Worm (Caenorhabditis elegans) whole organism, L4/young adult: ENCODE results near the gene hil-6.

Experiments
- W03F9.2 ChIP-seq: fragments of 150-350 bp; optimal IDR thresholded peaks from 2 replicates; lab custom pipeline; 2014; ENCODE audit warnings: missing biosample characterization, missing genetic modification characterization
- dao-5 ChIP-seq: sonication (generic microtip); optimal IDR thresholded peaks from 2 replicates; lab custom pipeline; 2016; ENCODE audit warnings: missing genotype, missing genetic modification characterization, moderate library complexity, missing compliant biosample characterization
- him-1 ChIP-seq: sonication (generic microtip); optimal IDR thresholded peaks from 2 replicates; lab custom pipeline; 2016; ENCODE audit warnings: missing genotype, missing genetic modification reagents, missing genetic modification characterization, missing compliant biosample characterization

Gene hil-6

DNA sequence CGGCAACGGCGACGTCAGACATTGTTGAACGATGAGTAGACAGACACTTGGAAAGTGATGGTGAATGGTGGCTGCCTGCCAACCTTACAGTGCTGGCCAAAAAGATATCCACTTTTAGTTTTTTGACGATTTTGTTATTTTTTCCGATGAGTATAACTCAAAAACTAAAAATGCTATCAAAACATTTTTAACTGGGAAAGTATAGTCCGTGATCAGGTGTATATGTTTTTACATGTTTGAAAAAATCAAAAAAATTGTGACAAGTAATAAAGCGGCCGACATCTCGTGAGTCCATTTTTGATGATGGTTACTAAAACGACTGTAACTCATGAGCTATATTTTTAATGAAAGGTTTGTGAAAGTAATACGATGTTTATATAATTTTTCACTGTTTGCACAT lies at the start of gene hil-6:
hil-6 (minus strand) TSS at position 101 of the 400 bp plus-strand sequence.
- TF ChIP-seq W03F9.2 (tag; lab: Kevin White, UChicago) (no peak), him-1 (no peak), dao-5 (no peak)

DNA sequence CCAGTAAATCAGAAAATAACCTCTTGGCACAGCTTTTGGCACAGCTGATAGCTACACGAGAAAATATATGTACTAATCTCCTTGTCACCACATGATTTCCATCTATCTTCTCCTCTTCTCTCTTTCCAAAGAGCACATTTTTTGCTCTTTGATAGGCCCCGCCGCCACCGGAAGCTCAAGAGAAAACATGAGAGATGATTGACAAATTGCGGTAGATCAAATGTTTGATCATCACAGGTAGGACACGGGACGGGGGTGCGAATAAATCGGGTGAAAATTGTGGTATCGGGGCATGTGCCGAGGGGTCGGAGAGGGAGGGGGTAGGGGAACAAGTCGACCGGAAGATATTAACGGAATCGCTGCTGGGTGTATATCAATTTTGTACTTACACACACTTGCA lies 44.7 kb upstream of the hil-6 start:
- TF ChIP-seq W03F9.2 (tag; lab: Kevin White, UChicago) (no peak), dao-5 (no peak), him-1 (no peak)

DNA sequence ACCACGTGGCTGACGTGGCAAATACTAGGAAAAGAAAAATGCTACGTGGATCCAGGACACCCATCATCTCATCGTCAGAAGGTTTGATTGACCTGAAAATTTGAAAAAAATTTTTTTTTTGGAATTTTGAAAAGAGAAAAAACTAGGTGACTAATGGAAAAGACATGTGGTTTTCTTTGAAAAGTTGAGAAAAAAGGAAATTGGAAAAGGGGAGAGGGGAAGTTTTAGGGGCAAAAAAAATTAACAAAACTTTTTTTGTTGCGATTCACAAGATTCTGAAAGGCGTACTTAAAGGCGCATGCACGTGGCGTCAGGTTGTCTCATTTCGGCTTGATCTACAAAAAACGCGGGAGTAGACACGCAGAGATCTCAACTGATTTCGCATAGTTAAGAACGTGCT lies 41.5 kb upstream of the hil-6 start, which contains the start of gene Y40B10A.9:
Y40B10A.9 (minus strand) TSS at position 101 of the 400 bp plus-strand sequence.
- TF ChIP-seq dao-5 (no peak), him-1 (no peak), W03F9.2 (tag; lab: Kevin White, UChicago) (no peak)

DNA sequence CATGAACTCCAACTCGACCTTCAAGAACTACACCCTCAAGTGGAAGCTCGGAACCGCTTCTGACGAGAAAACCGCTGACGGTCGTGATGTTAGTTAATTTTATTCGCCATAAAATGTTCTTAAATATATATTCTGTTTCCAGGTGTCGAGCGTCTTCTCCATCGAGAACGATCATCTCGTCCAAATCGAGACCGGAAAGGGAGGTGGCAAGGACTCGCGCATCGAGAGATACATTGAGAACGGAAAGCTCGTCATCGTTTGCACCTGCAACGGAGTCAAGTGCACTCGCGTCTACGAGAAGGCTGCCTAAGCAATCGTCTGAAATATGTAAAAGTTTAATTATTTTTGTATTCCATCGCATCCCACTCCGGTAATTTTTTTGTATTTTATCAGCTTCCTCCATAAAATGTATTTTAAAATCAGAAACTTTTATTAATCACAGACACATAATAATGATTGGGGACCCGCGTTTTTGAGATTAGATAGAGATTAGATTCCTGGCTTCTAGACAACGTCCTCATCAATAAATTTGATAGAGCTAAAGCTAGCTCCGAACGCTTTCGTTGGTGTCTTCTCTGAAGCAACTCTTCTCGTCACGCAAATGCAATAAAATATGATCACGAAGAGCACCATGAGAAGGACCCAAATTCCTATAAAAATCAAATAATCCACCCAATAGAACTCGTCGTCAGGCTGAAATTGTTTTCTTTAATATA lies 37.5 kb upstream of the hil-6 start:
- no peak for TF ChIP-seq dao-5
- no peak for TF ChIP-seq him-1
- no peak for TF ChIP-seq W03F9.2 (tag; lab: Kevin White, UChicago)

DNA sequence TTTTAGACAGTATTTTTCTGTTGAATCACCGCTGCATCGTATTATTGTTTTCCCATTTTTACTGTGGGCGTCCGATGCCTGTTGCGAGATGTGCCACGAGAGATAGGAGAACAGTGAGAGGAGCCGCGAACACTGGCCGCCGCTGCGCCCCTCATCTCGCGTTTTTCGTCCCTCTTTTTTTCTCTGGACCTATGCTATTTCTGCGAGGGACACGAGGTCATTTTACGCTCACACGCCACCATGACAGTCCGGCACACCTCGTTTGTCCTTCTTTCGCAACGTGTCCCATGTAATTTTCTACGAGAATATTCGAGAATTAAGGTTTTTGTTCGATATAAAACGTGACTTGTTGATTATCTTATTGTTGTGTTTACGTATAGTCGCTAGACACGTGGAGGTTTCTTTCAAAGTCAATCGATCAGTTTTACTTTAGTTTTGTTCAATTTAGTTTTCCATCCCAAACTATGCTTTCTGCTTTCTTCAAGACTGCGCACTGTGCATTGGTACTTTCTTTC lies 36.7 kb upstream of the hil-6 start, which contains the start of gene lbp-9:
lbp-9 (plus strand) TSS at position 465 of the 515 bp plus-strand sequence.
- TF ChIP-seq W03F9.2 (tag; lab: Kevin White, UChicago) (no peak), him-1 (no peak), dao-5 (no peak)

DNA sequence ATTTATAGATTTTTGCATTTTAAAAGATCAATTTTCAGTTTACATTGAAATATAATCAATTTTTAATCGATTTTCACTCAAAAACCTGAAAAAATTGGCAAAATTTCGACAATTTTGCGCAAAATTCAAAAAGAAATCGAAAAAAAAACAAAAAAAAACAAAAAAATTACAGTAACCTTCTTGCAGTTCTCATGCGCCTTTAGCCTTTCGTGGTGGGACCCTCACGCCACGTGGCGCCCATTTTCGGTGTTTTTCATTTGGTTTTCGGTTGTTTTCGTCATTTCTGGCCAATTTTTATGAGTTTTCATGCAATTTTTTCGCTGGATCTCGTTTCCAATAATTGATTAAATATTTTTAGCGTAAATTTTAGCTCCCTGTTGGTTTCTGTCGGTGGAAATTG lies 36.1 kb upstream of the hil-6 start:
- TF ChIP-seq dao-5 (no peak), W03F9.2 (tag; lab: Kevin White, UChicago) (peak; percentile 44)

DNA sequence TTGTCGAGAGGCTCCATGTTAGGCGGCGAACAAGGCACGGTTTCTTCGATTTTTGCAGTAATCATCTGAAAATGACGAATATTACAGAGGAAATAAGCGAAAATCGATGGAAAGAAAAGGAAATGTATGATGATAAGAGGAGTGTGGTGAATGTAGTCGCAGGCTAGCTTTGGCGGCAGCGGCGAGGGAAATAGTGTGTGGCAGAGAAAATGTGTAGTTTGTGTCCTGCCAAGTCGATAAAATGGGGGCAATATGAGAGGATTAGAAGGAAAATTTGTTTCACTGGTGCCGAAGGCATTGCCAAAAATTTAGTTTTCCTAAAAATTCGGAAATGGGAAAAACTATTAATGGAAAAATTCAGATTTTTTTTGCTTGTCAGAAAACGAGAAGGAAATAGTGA lies 35.4 kb upstream of the hil-6 start, which contains the start of gene nhr-86:
nhr-86 (minus strand) TSS at position 71 of the 400 bp plus-strand sequence.
- TF ChIP-seq W03F9.2 (tag; lab: Kevin White, UChicago) (no peak), dao-5 (no peak), him-1 (no peak)

DNA sequence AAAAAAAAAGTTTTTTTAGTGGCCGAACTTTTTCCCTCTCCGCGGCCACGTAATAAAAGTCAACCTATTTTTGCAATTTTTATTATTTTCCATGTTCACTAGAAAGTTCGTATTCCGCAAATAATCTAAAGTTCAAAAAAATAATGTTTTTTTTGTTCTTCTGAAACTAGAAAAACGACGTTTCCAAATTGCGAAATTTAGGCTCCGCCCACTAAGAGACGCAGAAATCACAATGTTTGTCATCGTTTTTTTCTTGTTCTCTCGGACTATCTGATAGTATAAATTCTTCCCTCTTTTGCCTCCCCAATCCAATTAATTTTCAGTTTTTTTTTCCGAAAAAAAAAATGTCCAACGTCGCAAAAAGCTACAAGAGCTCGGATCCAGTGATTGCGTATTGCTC lies 26.0 kb upstream of the hil-6 start, which contains the start of gene comt-3:
comt-3 (plus strand) TSS at position 214 of the 400 bp plus-strand sequence.
- TF ChIP-seq W03F9.2 (tag; lab: Kevin White, UChicago) (no peak), him-1 (no peak), dao-5 (no peak)

DNA sequence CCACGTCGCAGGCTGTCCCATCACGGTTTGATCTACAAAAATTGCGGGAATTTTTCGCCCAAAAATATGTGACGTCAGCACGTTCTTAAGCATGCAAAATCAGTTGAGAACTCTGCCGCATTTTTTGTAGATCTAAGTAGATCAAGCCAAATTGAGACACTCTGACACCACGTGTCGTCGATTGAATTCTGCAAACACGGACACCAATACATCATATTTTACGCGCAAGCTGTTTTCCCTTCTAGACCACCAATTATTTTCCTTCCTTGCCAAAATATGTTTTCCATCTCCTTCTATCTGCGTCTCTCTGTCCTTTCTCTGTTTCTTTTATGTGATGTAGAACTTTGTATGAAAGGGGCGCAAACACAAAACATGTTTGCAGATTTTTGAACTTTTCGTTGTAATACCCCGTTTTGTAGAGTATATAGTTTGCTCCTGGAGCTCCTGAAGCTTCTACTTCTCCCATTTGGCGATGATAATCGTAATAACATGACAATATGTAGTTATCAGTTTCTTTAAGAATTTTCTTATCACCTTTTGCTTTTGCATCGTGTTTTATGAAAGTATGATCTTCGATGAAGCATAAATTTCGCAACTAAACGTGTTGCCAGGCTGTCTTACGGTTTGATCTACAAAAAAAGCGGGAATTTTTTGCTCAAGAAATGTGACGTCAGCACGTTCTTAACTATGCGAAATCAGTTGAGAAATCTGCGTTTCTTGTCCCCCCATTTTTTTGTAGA lies 24.6 kb upstream of the hil-6 start:
- no peak for TF ChIP-seq him-1
- no peak for TF ChIP-seq W03F9.2 (tag; lab: Kevin White, UChicago)
- TF ChIP-seq dao-5, result no peak

DNA sequence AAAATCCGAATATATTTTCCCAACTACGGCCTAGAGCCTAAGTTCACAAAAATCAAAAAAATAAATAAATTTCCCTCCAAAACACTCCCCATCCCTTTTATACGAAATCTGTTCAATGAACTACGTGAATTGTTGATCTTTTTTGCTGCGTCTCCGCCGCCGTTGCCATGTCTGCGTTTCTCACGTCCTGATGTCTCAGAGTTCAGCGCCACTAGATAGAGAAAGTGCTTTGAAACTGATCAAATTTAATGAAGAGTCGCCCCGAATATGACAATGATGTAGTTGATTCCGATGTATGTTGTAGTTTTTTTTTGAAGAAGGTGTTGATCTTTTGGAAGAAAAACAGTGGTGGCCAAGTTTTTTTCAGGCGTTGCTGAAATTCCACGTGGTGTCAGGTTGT lies 22.9 kb upstream of the hil-6 start:
- no peak for TF ChIP-seq him-1
- no peak for TF ChIP-seq dao-5
- TF ChIP-seq W03F9.2 (tag; lab: Kevin White, UChicago), result no peak

DNA sequence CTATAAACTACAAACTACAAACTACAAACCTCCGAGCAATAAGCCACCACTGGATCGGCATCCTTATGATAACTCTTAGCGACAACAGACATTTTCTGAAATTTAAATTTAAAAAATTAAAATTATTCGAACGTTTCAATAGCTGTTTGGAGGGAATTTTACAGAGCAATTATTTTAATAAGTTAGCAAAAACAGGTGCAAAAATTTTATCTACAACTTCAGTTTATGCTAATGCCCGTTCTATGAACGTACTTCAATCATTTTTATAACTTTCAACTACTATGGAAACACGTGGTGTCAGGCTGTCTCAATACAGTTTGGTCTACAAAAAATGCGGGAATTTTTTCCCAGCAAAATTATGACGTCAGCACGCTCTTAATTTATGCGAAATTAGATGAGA lies 22.2 kb upstream of the hil-6 start, which contains the start of gene comt-5:
comt-5 (minus strand) TSS at position 101 of the 400 bp plus-strand sequence.
- no peak for TF ChIP-seq him-1
- TF ChIP-seq W03F9.2 (tag; lab: Kevin White, UChicago), result no peak
- TF ChIP-seq dao-5, result no peak

DNA sequence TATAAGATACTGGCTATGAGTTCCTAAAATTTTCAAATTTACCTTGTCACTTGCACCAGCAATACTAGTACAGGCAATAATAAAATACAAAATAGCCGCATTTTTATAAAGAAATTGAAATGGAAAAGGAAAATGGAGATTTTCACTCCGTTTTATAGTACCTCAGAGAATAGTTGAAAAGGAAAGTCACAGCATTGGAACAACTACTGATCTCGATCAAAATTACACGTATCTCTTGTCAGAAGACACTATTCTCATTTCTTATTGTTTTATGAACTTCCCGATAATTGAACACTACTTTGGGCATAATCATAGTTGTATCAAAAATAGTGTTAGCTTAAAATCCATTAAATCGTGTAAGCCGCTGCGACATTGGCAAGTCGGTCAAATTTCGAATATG lies 20.2 kb upstream of the hil-6 start, which contains the start of gene Y40B10A.11:
Y40B10A.11 (minus strand) TSS at position 101 of the 400 bp plus-strand sequence.
- TF ChIP-seq W03F9.2 (tag; lab: Kevin White, UChicago) (no peak), him-1 (no peak), dao-5 (no peak)

DNA sequence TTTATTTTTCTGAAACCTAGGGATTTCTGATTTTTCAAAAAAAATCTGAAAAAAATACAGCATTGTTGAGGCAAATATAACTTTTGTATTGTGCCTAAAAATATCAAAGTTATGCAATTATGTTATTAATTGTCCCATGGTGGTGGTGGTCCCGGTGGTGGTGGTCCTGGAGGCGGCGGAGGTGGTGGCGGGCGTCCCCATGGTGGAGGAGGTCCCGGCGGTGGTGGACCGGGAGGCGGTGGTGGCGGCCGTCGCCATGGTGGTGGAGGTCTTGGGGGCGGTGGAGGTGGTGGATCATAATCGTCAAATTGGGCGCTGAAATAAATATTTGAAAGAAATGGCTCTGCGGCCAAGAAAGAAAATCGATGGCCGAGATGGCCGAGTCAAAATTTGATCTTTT lies 19.4 kb upstream of the hil-6 start:
- TF ChIP-seq him-1 (no peak), W03F9.2 (tag; lab: Kevin White, UChicago) (no peak), dao-5 (no peak)

DNA sequence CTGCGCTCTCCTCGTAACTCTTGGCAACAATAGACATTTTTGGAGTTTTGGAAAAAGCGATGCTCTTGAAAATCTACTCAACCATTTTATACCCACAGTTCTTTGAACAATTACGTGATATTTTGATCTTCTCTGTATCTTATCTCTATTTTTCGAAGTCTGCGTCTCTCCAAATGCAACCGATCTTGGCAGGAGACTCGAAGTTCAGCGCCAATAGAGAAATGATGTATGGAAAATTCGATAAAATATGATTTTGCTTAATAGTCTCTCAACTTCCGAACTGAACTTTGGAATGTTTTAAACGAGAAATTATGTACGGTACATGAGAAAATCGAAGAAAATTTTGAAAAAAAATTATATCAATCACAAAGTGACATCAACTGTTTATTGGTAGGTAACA lies 18.8 kb upstream of the hil-6 start, which contains the start of gene comt-4:
comt-4 (minus strand) TSS at position 50 of the 400 bp plus-strand sequence.
- TF ChIP-seq him-1 (no peak), W03F9.2 (tag; lab: Kevin White, UChicago) (no peak), dao-5 (no peak)
